Worm (Caenorhabditis elegans): ENCODE results near the gene oac-14.

ce11 chrX:10150918-10151317, 9.1 kb upstream of the oac-14 start:
- TF ChIP-seq W03F9.2 (tag; optimal IDR thresholded peaks at IDR 0.05) (no peak), dao-5 (tag; optimal IDR thresholded peaks at IDR 0.05) (no peak), him-1 (tag; optimal IDR thresholded peaks at IDR 0.05) (no peak)
